Worm (Caenorhabditis elegans): ENCODE results near the gene F18E3.13.

F18E3.13 gene

DNA sequence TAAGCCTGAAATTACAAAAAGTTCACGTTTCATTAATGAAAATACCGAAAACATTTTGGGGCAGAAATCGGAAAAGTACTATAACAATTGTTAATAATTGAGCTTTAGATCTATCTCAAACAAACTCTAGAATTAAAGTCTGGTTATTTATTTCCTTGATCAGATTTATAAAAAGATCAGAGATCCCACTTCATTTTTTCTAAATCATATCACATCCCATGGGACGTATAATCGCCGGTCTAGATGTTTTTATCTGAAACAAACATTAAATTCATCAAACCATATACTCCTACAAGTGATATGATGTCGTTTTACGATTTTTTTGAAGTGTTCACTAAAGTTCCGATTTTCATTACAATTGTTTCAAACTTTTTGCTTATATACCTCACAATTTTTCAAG is 4.3 kb upstream of the F18E3.13 start, which contains the start of gene str-41:
Gene str-41 (plus strand): TSS at position 301 of the 400 bp plus-strand sequence.
- no peak for TF ChIP-seq unc-62 (GFP tag; optimal IDR thresholded peaks at IDR 0.05)

- TF ChIP-seq unc-62 (GFP tag; optimal IDR thresholded peaks at IDR 0.05), result no peak
Measured at ce11 chrV:7413107-7413774, 2.7 kb upstream of the F18E3.13 start, which contains the start of gene F18E3.11. TSS of gene F18E3.11 (plus strand) at chrV:7413482.

- TF ChIP-seq unc-62 (GFP tag; optimal IDR thresholded peaks at IDR 0.05), result no peak
Measured at ce11 chrV:7414909-7415308, 1.1 kb upstream of the F18E3.13 start, which contains the start of gene F18E3.12. TSS of gene F18E3.12 (plus strand) at chrV:7414985.

ce11 chrV:7416569-7416968 is 605 bp downstream of the F18E3.13 start:
- no peak for TF ChIP-seq unc-62 (GFP tag; optimal IDR thresholded peaks at IDR 0.05)

ce11 chrV:7417018-7417716 is 1.2 kb downstream of the F18E3.13 start, which contains the start of gene srw-67:
TSS of gene srw-67 (plus strand) at chrV:7417660.
- no peak for TF ChIP-seq unc-62 (GFP tag; optimal IDR thresholded peaks at IDR 0.05)

DNA sequence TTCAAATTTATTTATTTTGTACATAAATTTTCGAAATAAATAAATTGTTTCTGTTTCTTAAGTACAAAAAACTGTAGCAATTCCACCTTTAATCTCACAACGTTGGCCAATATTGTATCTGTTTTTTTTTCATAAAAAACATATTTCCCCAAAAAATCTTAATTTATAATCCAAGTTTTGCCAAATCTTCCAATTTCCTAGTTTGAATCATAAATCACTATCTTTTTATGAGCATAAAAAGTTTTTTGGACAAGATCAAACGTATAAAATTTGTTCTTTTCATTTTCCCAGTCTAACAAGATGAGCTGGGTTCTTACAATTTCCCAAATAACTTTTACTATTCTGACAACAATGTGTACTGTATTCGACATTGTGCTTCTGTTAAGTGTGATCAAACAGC is 4.2 kb downstream of the F18E3.13 start, which contains the start of gene srxa-4:
Gene srxa-4 (plus strand): TSS at position 301 of the 400 bp plus-strand sequence.
- no peak for TF ChIP-seq unc-62 (GFP tag; optimal IDR thresholded peaks at IDR 0.05)

- no peak for TF ChIP-seq unc-62 (GFP tag; optimal IDR thresholded peaks at IDR 0.05)
Measured at ce11 chrV:7424336-7424735, 8.4 kb downstream of the F18E3.13 start, which contains the start of gene F18E3.10. TSS of gene F18E3.10 (minus strand) at chrV:7424436.

ce11 chrV:7426594-7426993 is 10.6 kb downstream of the F18E3.13 start, which contains the start of gene srw-68:
TSS of gene srw-68 (minus strand) at chrV:7426694.
- TF ChIP-seq unc-62 (GFP tag; optimal IDR thresholded peaks at IDR 0.05), result no peak

DNA sequence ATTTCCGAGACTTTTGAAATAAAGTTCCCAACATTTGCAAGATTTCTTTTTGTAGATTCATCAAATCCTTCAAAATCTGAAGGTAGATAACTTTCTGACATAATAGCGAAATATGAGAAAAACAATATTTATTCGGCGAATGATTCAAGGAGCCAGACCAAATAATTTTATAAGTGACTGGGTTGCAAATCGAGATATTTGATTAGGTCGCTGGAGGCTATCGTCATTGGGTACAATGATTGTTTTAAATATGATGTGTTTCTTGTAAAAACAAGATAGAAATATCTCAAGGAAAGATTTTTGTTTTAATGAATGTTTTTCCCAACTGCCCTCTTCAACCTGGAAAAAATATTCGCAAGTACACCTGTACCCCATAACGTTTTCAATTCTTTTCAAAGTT is 12.9 kb downstream of the F18E3.13 start, which contains the start of gene srw-69:
Gene srw-69 (minus strand): TSS at position 101 of the 400 bp plus-strand sequence.
- no peak for TF ChIP-seq unc-62 (GFP tag; optimal IDR thresholded peaks at IDR 0.05)

DNA sequence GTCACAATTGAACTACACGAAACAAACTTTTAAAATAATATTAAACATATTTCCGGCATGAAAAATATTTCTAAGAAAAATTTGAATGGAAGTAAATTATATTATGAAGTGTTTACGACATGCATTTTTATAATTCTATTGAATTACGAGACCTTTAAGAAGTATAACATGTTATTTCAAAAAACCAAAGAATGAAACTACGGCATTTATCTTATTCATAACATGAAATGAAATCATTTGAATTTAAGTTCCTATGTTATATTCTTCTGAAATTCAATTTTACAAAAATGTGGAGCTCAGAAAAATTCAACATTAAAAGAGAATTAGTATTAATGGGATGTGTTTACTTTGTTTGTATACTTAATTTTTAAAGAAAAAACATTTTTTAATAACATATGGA is 15.1 kb downstream of the F18E3.13 start, which contains the start of gene srw-71:
Gene srw-71 (minus strand): TSS at position 101 of the 400 bp plus-strand sequence.
- TF ChIP-seq unc-62 (GFP tag; optimal IDR thresholded peaks at IDR 0.05), result no peak

ce11 chrV:7432441-7433146 is 16.6 kb downstream of the F18E3.13 start:
- no peak for TF ChIP-seq unc-62 (GFP tag; optimal IDR thresholded peaks at IDR 0.05)

- no peak for TF ChIP-seq unc-62 (GFP tag; optimal IDR thresholded peaks at IDR 0.05)
Measured at ce11 chrV:7434805-7435363, 18.9 kb downstream of the F18E3.13 start.

DNA sequence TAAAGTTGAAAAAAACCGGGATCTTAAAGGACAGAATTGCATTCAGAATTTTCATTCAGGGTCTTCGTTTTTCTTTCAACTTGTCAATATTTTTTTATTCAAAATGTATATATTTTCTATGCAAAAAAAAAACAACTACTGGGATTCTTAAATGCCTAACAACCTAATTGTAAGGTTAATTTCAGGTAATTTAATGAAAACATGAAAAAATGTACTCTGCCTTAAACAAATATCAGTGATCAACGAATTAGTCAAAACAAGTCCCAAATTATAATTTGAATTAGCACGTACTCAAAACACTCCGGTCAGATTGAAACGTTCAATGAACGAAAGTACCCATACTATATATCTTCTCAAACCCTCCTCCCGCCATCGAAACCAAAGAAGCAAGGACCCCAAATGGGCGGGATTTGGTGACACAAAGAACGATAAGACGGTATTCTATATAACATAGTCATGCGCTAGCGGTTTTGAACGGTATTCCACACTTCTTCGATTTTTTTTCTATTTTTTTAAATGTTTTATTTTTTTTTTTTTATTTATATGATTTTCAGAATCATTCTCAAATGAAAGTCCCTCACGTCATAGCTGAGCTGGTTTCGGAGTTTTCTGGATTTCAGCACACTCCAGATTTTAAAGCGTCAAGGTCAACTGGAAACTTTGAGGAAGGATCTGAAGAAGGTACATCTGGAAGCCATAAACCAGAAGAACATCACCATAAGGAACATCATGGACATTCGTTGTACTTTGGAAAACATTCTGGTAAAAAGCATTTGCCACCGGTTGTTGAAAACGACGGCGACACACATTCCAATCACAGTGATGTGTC is 19.6 kb downstream of the F18E3.13 start, which contains the start of the genes ddo-2 and F25E5.8:
Gene ddo-2 (minus strand): TSS at position 330 of the 829 bp plus-strand sequence.
Gene F25E5.8 (plus strand): TSS at position 555 of the 829 bp plus-strand sequence.
- no peak for TF ChIP-seq unc-62 (GFP tag; optimal IDR thresholded peaks at IDR 0.05)

- no peak for TF ChIP-seq unc-62 (GFP tag; optimal IDR thresholded peaks at IDR 0.05)
Measured at ce11 chrV:7436509-7436908, 20.5 kb downstream of the F18E3.13 start.
